Worm (Caenorhabditis elegans) whole organism, L1 larva: Measurements from ENCODE around the gene C49H3.12.

Experiments used
- aha-1 ChIP-seq: fragments of 150-350 bp; optimal IDR thresholded peaks from 2 replicates; lab custom pipeline; 2014; ENCODE audit warnings: missing biosample characterization, missing genetic modification characterization
- ama-1 ChIP-seq: fragments of 150-350 bp; optimal IDR thresholded peaks from 2 replicates; lab custom pipeline; 2014
- blmp-1 ChIP-seq: fragments of 150-350 bp; optimal IDR thresholded peaks from 2 replicates; lab custom pipeline; 2014; ENCODE audit warnings: missing biosample characterization, missing genetic modification characterization
- ceh-82 ChIP-seq, 3 experiments: fragments of 150-350 bp in 1 of 3; sonication (generic microtip) in 2 of 3; optimal IDR thresholded peaks; 2 replicates each; lab custom pipeline; 2014 to 2017; ENCODE audit warnings: missing biosample characterization in 3 of 3, missing genetic modification characterization in 3 of 3
- efl-1 ChIP-seq, 4 experiments: fragments of 150-350 bp; optimal IDR thresholded peaks in 3 of 4; peaks in 1 of 4; 1 replicate in 1 of 4; 2 replicates in 3 of 4; lab custom pipeline; 2014; ENCODE audit warnings: missing biosample characterization in 2 of 4, missing genetic modification characterization in 2 of 4, missing genetic modification reagents in 2 of 4
- egl-13 ChIP-seq: sonication (generic microtip); optimal IDR thresholded peaks from 2 replicates; lab custom pipeline; 2016; ENCODE audit warnings: missing genotype, missing genetic modification reagents, missing genetic modification characterization, missing compliant biosample characterization
- elt-2 ChIP-seq: sonication (generic microtip); optimal IDR thresholded peaks from 2 replicates; lab custom pipeline; 2016; ENCODE audit warnings: missing genetic modification characterization, mild to moderate bottlenecking, inconsistent platforms, missing compliant biosample characterization, missing genetic modification reagents
- elt-3 ChIP-seq, 6 experiments: fragments of 150-350 bp in 1 of 6; sonication (generic microtip); optimal IDR thresholded peaks; 2 replicates each; lab custom pipeline; 2017 to 2018; ENCODE audit warnings: missing biosample characterization in 6 of 6, missing genetic modification characterization in 6 of 6, inconsistent platforms in 1 of 6
- fos-1 ChIP-seq: fragments of 150-350 bp; optimal IDR thresholded peaks from 2 replicates; lab custom pipeline; 2014; ENCODE audit warnings: missing biosample characterization, missing genetic modification characterization
- hlh-17 ChIP-seq: fragments of 200-800 bp; sonication (Bioruptor generic); optimal IDR thresholded peaks from 2 replicates; lab custom pipeline; 2018; ENCODE audit warnings: missing genetic modification characterization, mild to moderate bottlenecking, missing compliant biosample characterization, moderate library complexity, borderline replicate concordance
- hlh-4 ChIP-seq: sonication (generic microtip); optimal IDR thresholded peaks from 2 replicates; lab custom pipeline; 2016; ENCODE audit warnings: mild to moderate bottlenecking, missing genetic modification characterization, missing compliant biosample characterization
- lin-13 ChIP-seq: fragments of 150-350 bp; optimal IDR thresholded peaks from 2 replicates; lab custom pipeline; 2014; ENCODE audit warnings: missing biosample characterization, missing genetic modification reagents, missing genetic modification characterization
- lsy-2 ChIP-seq, 2 experiments: fragments of 150-350 bp; optimal IDR thresholded peaks; 2 replicates each; lab custom pipeline; 2014; ENCODE audit warnings: missing biosample characterization in 2 of 2, missing genetic modification characterization in 2 of 2
- mdl-1 ChIP-seq, 2 experiments: fragments of 150-350 bp; optimal IDR thresholded peaks; 2 replicates each; lab custom pipeline; 2014 to 2017; ENCODE audit warnings: missing biosample characterization in 2 of 2, missing genetic modification characterization in 2 of 2, inconsistent platforms in 1 of 2
- mef-2 ChIP-seq: fragments of 150-350 bp; optimal IDR thresholded peaks from 2 replicates; lab custom pipeline; 2014; ENCODE audit warnings: missing biosample characterization, missing genetic modification characterization
- mep-1 ChIP-seq: fragments of 150-350 bp; optimal IDR thresholded peaks from 2 replicates; lab custom pipeline; 2014; ENCODE audit warnings: missing biosample characterization, missing genetic modification characterization
- nhr-19 ChIP-seq: fragments of 200-800 bp; sonication (Bioruptor generic); conservative IDR thresholded peaks from 2 replicates; pipeline ENCODE4 v1.3.6; 2022; ENCODE audit warnings: missing genetic modification characterization, missing compliant biosample characterization
- nhr-47 ChIP-seq: sonication (generic microtip); optimal IDR thresholded peaks from 2 replicates; lab custom pipeline; 2016; ENCODE audit warnings: mild to moderate bottlenecking, missing genetic modification characterization, moderate library complexity, missing compliant biosample characterization
- nhr-71 ChIP-seq: sonication (generic microtip); optimal IDR thresholded peaks from 2 replicates; lab custom pipeline; 2016; ENCODE audit warnings: mild to moderate bottlenecking, missing genetic modification characterization, moderate library complexity, missing compliant biosample characterization
- skn-1 ChIP-seq: fragments of 150-350 bp; optimal IDR thresholded peaks from 2 replicates; lab custom pipeline; 2014; ENCODE audit warnings: missing biosample characterization, missing genetic modification characterization
- sox-4 ChIP-seq: sonication (generic microtip); optimal IDR thresholded peaks from 2 replicates; lab custom pipeline; 2016; ENCODE audit warnings: missing genetic modification characterization, missing compliant biosample characterization
- tbx-2 ChIP-seq: sonication (generic microtip); optimal IDR thresholded peaks from 2 replicates; lab custom pipeline; 2016; ENCODE audit warnings: missing genetic modification characterization, missing compliant biosample characterization
- unc-130 ChIP-seq: fragments of 150-350 bp; optimal IDR thresholded peaks from 2 replicates; lab custom pipeline; 2017; ENCODE audit warnings: missing biosample characterization, missing genetic modification characterization, inconsistent platforms
- unc-62 ChIP-seq: fragments of 150-350 bp; optimal IDR thresholded peaks from 2 replicates; lab custom pipeline; 2014; ENCODE audit warnings: missing biosample characterization, missing genetic modification reagents, missing genetic modification characterization
- xbp-1 ChIP-seq: sonication (generic microtip); optimal IDR thresholded peaks from 2 replicates; lab custom pipeline; 2016; ENCODE audit warnings: missing genetic modification characterization, missing compliant biosample characterization
- zag-1 ChIP-seq: fragments of 150-350 bp; optimal IDR thresholded peaks from 2 replicates; lab custom pipeline; 2014; ENCODE audit warnings: missing biosample characterization, missing genetic modification characterization

The C49H3.12 gene

DNA sequence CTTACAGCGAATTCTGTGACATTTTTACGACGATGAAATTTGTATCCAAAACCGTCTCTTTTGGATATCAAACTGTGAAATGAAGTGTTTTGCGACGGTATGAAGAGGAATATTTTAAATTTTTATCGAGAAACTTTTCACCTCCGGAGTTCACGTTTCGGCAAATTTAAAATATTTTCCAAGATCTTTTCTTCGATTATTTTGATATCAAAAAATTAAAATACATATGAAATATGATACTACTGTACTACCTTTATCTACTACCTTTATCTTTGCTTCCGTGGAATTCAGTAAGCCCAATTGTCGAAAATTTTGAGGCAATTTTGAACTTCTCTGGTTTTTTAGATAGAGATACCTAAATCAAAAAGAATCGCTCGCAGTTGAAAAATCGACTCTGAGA lies 49.3 kb downstream of the C49H3.12 start, which contains the start of gene kin-26:
kin-26 (minus strand) TSS at position 101 of the 400 bp plus-strand sequence.
- no peak for TF ChIP-seq fos-1 (tag; lab: Kevin White, UChicago)
- no peak for TF ChIP-seq ceh-82 (tag; optimal IDR thresholded peaks at IDR 0.05; lab: Kevin White, UChicago)
- TF ChIP-seq skn-1 (tag; lab: Kevin White, UChicago): no peak
- TF ChIP-seq efl-1 (optimal IDR thresholded peaks at IDR 0.05; lab: Kevin White, UChicago): no peak
- peak in 1 of 2 experiments; percentile 4 for TF ChIP-seq efl-1 (GFP tag; optimal IDR thresholded peaks at IDR 0.05 in 1 of 2; lab: Kevin White, UChicago)
- no peak for TF ChIP-seq ama-1 (lab: Kevin White, UChicago)
- no peak for TF ChIP-seq lsy-2 (tag; optimal IDR thresholded peaks at IDR 0.05; lab: Kevin White, UChicago)
- TF ChIP-seq sox-4 (tag; lab: Kevin White, UChicago): no peak
- TF ChIP-seq nhr-71 (tag; lab: Kevin White, UChicago): no peak
- TF ChIP-seq, all 84 proteins: peak for 1

DNA sequence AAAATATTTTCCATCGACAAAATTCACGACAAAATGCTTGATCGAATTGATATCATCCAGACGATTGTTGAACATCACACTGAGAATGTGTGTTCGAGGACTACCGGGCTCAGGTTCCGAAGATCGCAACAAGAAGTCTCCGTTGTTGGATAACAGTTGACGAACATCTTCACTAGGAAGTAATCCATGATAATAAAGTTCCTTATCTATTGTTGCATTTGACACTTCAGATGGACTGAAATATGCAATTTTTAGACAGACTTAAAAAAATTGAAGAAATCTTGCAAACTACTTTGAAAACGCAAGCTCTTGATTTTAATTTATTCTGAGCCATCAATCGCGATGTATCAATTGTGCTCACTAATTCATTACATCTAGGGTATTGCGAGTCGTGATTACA lies 49.9 kb downstream of the C49H3.12 start:
- TF ChIP-seq blmp-1 (tag; lab: Kevin White, UChicago) (no peak), lin-13 (GFP tag; lab: Kevin White, UChicago) (no peak), nhr-47 (no peak), zag-1 (tag; lab: Kevin White, UChicago) (no peak), mep-1 (tag; lab: Kevin White, UChicago) (no peak), mdl-1 (tag; optimal IDR thresholded peaks at IDR 0.05; lab: Kevin White, UChicago) (no peak), elt-3 (tag; optimal IDR thresholded peaks at IDR 0.05; lab: Kevin White, UChicago) (no peak), unc-130 (no peak), xbp-1 (tag; lab: Kevin White, UChicago) (no peak), hlh-4 (tag; lab: Kevin White, UChicago) (no peak), nhr-19 (no peak), egl-13 (tag; lab: Kevin White, UChicago) (no peak), tbx-2 (tag; lab: Kevin White, UChicago) (no peak), unc-62 (GFP tag; lab: Kevin White, UChicago) (no peak), mef-2 (tag; lab: Kevin White, UChicago) (no peak), elt-2 (tag; lab: Kevin White, UChicago) (no peak), hlh-17 (GFP tag; lab: Kevin White, UChicago) (no peak), aha-1 (tag; lab: Kevin White, UChicago) (no peak)
